Worm (Caenorhabditis elegans): Measurements from ENCODE around the gene spp-19.

- TF ChIP-seq ama-1 (optimal IDR thresholded peaks at IDR 0.05) (no peak), ets-7 (tag; optimal IDR thresholded peaks at IDR 0.05) (no peak), flt-1 (GFP tag; IDR thresholded peaks at IDR 0.05) (no peak), scrt-1 (GFP tag; IDR thresholded peaks at IDR 0.05) (no peak), hmbx-1 (tag; optimal IDR thresholded peaks at IDR 0.05) (no peak), tbx-37 (GFP tag; conservative IDR thresholded peaks at IDR 0.05) (no peak), sea-1 (GFP tag; conservative IDR thresholded peaks at IDR 0.05) (no peak), ceh-13 (GFP tag; optimal IDR thresholded peaks at IDR 0.05) (no peak), aly-1 (tag; optimal IDR thresholded peaks at IDR 0.05) (no peak), hmg-4 (GFP tag; optimal IDR thresholded peaks at IDR 0.05) (no peak), tra-4 (tag; optimal IDR thresholded peaks at IDR 0.05) (no peak), hnd-1 (tag; optimal IDR thresholded peaks at IDR 0.05) (no peak)
These were observed 3.4 kb downstream of the spp-19 start, which contains the start of gene spp-20 for ce11 chrV:6558103-6558502.
